Worm (Caenorhabditis elegans) whole organism, L2 larva: Measurements from ENCODE around the gene lgc-56.

Experiments
- C34F6.9 ChIP-seq: fragments of 150-350 bp; optimal IDR thresholded peaks from 2 replicates; lab custom pipeline; 2014; ENCODE audit warnings: missing biosample characterization, missing genetic modification characterization
- F13H6.1 ChIP-seq: sonication (generic microtip); optimal IDR thresholded peaks from 2 replicates; lab custom pipeline; 2016; ENCODE audit warnings: missing genetic modification characterization, missing compliant biosample characterization
- Y55F3AM.14 ChIP-seq: fragments of 200-800 bp; sonication (Bioruptor generic); optimal IDR thresholded peaks from 2 replicates; lab custom pipeline; 2018; ENCODE audit warnings: mild to moderate bottlenecking, missing genetic modification characterization, missing compliant biosample characterization
- ZK546.5 ChIP-seq: sonication (generic microtip); optimal IDR thresholded peaks from 2 replicates; lab custom pipeline; 2017; ENCODE audit warnings: missing biosample characterization, missing genetic modification characterization
- aly-2 ChIP-seq: fragments of 150-350 bp; optimal IDR thresholded peaks from 2 replicates; lab custom pipeline; 2014; ENCODE audit warnings: missing biosample characterization, missing genetic modification characterization
- ama-1 ChIP-seq: fragments of 150-350 bp; optimal IDR thresholded peaks from 2 replicates; lab custom pipeline; 2018; ENCODE audit warnings: inconsistent platforms
- blmp-1 ChIP-seq: sonication (generic microtip); optimal IDR thresholded peaks from 2 replicates; lab custom pipeline; 2017; ENCODE audit warnings: missing genetic modification characterization, mild to moderate bottlenecking, missing compliant biosample characterization, antibody characterized with exemption, moderate library complexity; ENCODE audit not compliant: insufficient read depth
- ceh-82 ChIP-seq: fragments of 150-350 bp; optimal IDR thresholded peaks from 2 replicates; lab custom pipeline; 2014; ENCODE audit warnings: missing biosample characterization, missing genetic modification characterization
- crh-2 ChIP-seq: sonication (generic microtip); optimal IDR thresholded peaks from 2 replicates; lab custom pipeline; 2017; ENCODE audit warnings: missing biosample characterization, missing genetic modification characterization
- egl-27 ChIP-seq: sonication (generic microtip); optimal IDR thresholded peaks from 3 replicates; lab custom pipeline; 2017; ENCODE audit warnings: missing biosample characterization, missing genetic modification reagents, missing genetic modification characterization
- elt-1 ChIP-seq: fragments of 150-350 bp; optimal IDR thresholded peaks from 2 replicates; lab custom pipeline; 2014; ENCODE audit warnings: missing biosample characterization, missing genetic modification characterization
- fos-1 ChIP-seq: fragments of 150-350 bp; optimal IDR thresholded peaks from 2 replicates; lab custom pipeline; 2014; ENCODE audit warnings: missing biosample characterization, missing genetic modification characterization
- gmeb-1 ChIP-seq: fragments of 150-350 bp; optimal IDR thresholded peaks from 2 replicates; lab custom pipeline; 2014; ENCODE audit warnings: missing biosample characterization, missing genetic modification characterization
- lin-11 ChIP-seq: fragments of 150-350 bp; sonication (generic microtip); optimal IDR thresholded peaks from 2 replicates; lab custom pipeline; 2014; ENCODE audit warnings: missing biosample characterization, missing genetic modification characterization, inconsistent platforms, mixed read lengths
- lin-39 ChIP-seq: fragments of 150-350 bp; optimal IDR thresholded peaks from 2 replicates; lab custom pipeline; 2014; ENCODE audit warnings: missing biosample characterization, missing genetic modification reagents, missing genetic modification characterization
- mab-5 ChIP-seq: fragments of 150-350 bp; optimal IDR thresholded peaks from 2 replicates; lab custom pipeline; 2014; ENCODE audit warnings: missing biosample characterization, missing genetic modification characterization
- nhr-12 ChIP-seq: fragments of 150-350 bp; optimal IDR thresholded peaks from 2 replicates; lab custom pipeline; 2014; ENCODE audit warnings: missing biosample characterization, missing genetic modification characterization
- nhr-129 ChIP-seq: fragments of 150-350 bp; optimal IDR thresholded peaks from 2 replicates; lab custom pipeline; 2014; ENCODE audit warnings: missing biosample characterization, missing genetic modification characterization
- nhr-21 ChIP-seq: fragments of 150-350 bp; optimal IDR thresholded peaks from 2 replicates; lab custom pipeline; 2014; ENCODE audit warnings: missing biosample characterization, missing genetic modification characterization
- nhr-237 ChIP-seq: fragments of 150-350 bp; optimal IDR thresholded peaks from 2 replicates; lab custom pipeline; 2014; ENCODE audit warnings: missing biosample characterization, missing genetic modification characterization
- nhr-25 ChIP-seq: fragments of 150-350 bp; sonication (generic microtip); optimal IDR thresholded peaks from 3 replicates; lab custom pipeline; 2014; ENCODE audit warnings: missing biosample characterization, missing genetic modification characterization
- nhr-6 ChIP-seq: fragments of 150-350 bp; optimal IDR thresholded peaks from 2 replicates; lab custom pipeline; 2014; ENCODE audit warnings: missing biosample characterization, missing genetic modification characterization
- nhr-77 ChIP-seq: fragments of 150-350 bp; optimal IDR thresholded peaks from 2 replicates; lab custom pipeline; 2014; ENCODE audit warnings: missing biosample characterization, missing genetic modification characterization
- peb-1 ChIP-seq: fragments of 150-350 bp; optimal IDR thresholded peaks from 2 replicates; lab custom pipeline; 2014; ENCODE audit warnings: missing biosample characterization, missing genetic modification characterization
- sem-4 ChIP-seq: fragments of 150-350 bp; optimal IDR thresholded peaks from 2 replicates; lab custom pipeline; 2014; ENCODE audit warnings: missing biosample characterization, missing genetic modification reagents, missing genetic modification characterization
- skn-1 ChIP-seq: sonication (generic microtip); optimal IDR thresholded peaks from 2 replicates; lab custom pipeline; 2017; ENCODE audit warnings: missing biosample characterization, missing genetic modification characterization
- sma-9 ChIP-seq, 2 experiments: fragments of 150-350 bp in 1 of 2; sonication (generic microtip) in 1 of 2; optimal IDR thresholded peaks; 2 replicates each; lab custom pipeline; 2014 to 2016; ENCODE audit warnings: missing genetic modification characterization in 2 of 2, mild to moderate bottlenecking in 1 of 2, missing biosample characterization in 1 of 2, missing compliant biosample characterization in 1 of 2, missing genetic modification reagents in 1 of 2, moderate library complexity in 1 of 2
- unc-55 ChIP-seq: fragments of 150-350 bp; sonication (generic microtip); optimal IDR thresholded peaks from 3 replicates; lab custom pipeline; 2014; ENCODE audit warnings: missing biosample characterization, missing genetic modification reagents, missing genetic modification characterization
- unc-62 ChIP-seq: fragments of 150-350 bp; optimal IDR thresholded peaks from 2 replicates; lab custom pipeline; 2014; ENCODE audit warnings: missing biosample characterization, missing genetic modification reagents, missing genetic modification characterization
- zag-1 ChIP-seq: fragments of 150-350 bp; optimal IDR thresholded peaks from 2 replicates; lab custom pipeline; 2014; ENCODE audit warnings: missing biosample characterization, missing genetic modification characterization
- ztf-1 ChIP-seq: fragments of 200-800 bp; sonication (Bioruptor generic); conservative IDR thresholded peaks from 2 replicates; pipeline ENCODE4 v1.3.6; 2022; ENCODE audit warnings: missing genetic modification characterization, missing compliant biosample characterization
- ztf-11 ChIP-seq: sonication (generic microtip); optimal IDR thresholded peaks from 2 replicates; lab custom pipeline; 2017; ENCODE audit warnings: missing biosample characterization, missing genetic modification characterization
- ztf-4 ChIP-seq: fragments of 150-350 bp; optimal IDR thresholded peaks from 2 replicates; lab custom pipeline; 2014; ENCODE audit warnings: missing biosample characterization, missing genetic modification characterization

lgc-56 gene

DNA sequence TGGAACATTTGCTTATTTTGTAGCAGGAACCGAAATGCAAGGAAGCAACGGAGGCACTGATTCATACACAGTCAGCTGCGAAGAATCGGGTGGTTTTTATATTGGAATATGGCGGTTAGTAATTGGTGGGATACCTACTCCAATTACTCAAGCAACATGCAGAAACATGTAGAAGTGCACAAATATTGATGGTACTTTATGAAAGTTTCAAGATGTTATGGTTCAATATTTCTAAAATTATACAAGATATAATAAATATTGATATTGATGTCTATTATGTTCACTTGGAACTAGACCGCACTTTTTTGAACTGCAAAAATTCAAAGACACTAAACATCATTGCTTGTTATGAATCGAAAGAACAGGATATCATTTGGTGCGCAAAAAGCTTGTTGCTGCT lies 36.2 kb upstream of the lgc-56 start, which contains the start of gene C04G6.13:
Gene C04G6.13, plus strand, starts transcription at position 301 of the 400 bp plus-strand sequence.
- TF ChIP-seq fos-1 (tag; lab: Kevin White, UChicago) (no peak), nhr-77 (tag; lab: Kevin White, UChicago) (no peak)

DNA sequence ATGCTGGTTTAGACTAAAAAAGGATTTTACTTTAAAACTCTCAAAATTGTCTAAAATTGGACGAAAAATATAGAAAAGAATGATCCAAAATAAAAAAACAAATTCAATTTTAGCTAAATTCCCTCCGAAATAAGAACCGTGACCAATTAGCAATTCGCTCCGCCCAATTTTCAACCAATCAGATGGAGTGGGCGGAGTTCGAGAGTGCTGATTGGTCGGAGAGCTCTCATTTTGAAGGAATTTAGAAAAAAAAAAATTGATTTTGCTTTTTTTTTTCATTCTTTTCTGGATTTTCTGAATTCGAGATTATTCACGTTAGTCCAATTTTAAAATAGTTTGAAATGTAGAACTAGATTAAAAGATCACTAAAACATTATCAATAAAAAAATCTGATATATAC lies 31.1 kb upstream of the lgc-56 start:
- no peak for TF ChIP-seq sem-4
- TF ChIP-seq lin-11 (tag; lab: Kevin White, UChicago), result no peak
- no peak for TF ChIP-seq egl-27 (tag; lab: Kevin White, UChicago)

DNA sequence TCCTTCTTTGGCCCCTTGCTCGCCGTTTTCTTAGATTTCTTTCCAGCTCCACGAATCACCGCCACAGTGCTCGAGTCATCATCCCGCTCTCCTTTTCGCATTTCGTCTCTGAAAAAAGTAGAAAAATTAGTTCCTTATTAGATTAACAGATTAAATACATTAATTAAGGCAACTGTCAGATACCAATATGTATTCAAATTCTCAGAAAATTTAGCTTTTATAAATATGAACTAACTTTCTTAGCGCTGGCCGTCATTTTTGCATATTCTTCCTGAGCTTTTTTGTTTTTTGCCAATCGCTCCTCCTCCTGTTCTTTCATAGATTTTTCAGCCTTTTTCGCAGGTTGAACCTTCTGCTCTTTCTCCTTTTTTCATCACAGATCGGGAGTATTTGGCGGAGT lies 30.5 kb upstream of the lgc-56 start, which contains the start of gene C04G6.6:
Gene C04G6.6, minus strand, starts transcription at position 101 of the 400 bp plus-strand sequence.
- TF ChIP-seq nhr-237 (tag; lab: Kevin White, UChicago) (no peak), aly-2 (tag; lab: Kevin White, UChicago) (no peak), elt-1 (tag; lab: Kevin White, UChicago) (no peak), Y55F3AM.14 (no peak), nhr-12 (no peak), nhr-129 (tag; lab: Kevin White, UChicago) (no peak)

DNA sequence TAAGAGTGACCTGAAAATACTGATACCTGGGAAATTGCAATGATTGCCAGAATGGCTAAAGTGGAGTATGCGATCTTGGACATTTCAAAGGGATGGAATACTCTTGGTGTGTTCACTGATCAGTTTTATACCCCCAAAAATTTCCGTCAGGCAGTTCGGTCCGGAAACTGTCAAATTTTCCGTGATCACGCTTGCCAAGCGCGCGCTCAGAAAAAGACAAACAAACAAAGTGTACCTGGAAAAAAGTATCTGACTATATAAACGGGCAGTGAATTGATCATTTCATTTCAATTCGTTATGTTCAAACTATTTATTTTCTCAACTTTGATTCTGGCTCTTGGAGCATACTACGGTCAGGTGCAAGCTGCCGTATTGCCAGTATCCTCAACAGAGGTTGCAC lies 28.5 kb upstream of the lgc-56 start, which contains the start of the genes idpb-3 and idpb-1:
Gene idpb-3, minus strand, starts transcription at position 101 of the 400 bp plus-strand sequence.
Gene idpb-1, plus strand, starts transcription at position 284 of the 400 bp plus-strand sequence.
- TF ChIP-seq unc-55 (GFP tag; lab: Kevin White, UChicago), result no peak
- no peak for TF ChIP-seq fos-1 (tag; lab: Kevin White, UChicago)
- TF ChIP-seq F13H6.1 (tag; lab: Kevin White, UChicago), result no peak
- TF ChIP-seq gmeb-1 (tag; lab: Kevin White, UChicago), result no peak
- no peak for TF ChIP-seq ceh-82 (tag; lab: Kevin White, UChicago)
- TF ChIP-seq lin-39 (tag; lab: Kevin White, UChicago), result no peak
- TF ChIP-seq unc-62, result no peak
- no peak for TF ChIP-seq elt-1 (tag; lab: Kevin White, UChicago)
- TF ChIP-seq mab-5, result no peak
- no peak for TF ChIP-seq ztf-4
- TF ChIP-seq ztf-1 (GFP tag; lab: Robert Waterston, UW), result no peak
- TF ChIP-seq nhr-21, result no peak
- no peak for TF ChIP-seq skn-1 (tag; lab: Kevin White, UChicago)
- TF ChIP-seq nhr-129 (tag; lab: Kevin White, UChicago), result no peak
- no peak for TF ChIP-seq peb-1 (tag; lab: Kevin White, UChicago)
- TF ChIP-seq blmp-1, result no peak
- TF ChIP-seq sma-9 (GFP tag; optimal IDR thresholded peaks at IDR 0.05; lab: Kevin White, UChicago), result no peak
- TF ChIP-seq sma-9 (tag; optimal IDR thresholded peaks at IDR 0.05; lab: Kevin White, UChicago), result no peak
- TF ChIP-seq ama-1, result no peak
- no peak for TF ChIP-seq zag-1 (tag; lab: Kevin White, UChicago)

DNA sequence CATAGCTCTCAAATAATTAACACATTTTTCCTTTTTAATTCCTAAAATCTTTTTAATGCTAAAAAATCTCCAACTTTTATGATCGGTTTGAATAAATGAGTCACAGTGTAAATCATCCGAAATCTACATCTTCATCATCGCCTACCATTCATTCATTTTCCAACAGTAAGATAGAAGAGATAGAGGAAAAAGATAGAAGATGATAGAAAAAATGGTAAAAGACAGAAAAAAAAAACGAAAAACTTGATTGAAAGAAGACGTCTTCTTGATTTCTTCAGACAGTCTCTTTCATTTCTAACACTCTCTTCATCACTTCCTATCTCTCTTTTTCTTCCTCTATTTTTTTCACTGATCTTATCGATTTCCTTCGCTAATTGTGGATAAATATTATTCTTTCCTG lies 27.0 kb upstream of the lgc-56 start:
- TF ChIP-seq ZK546.5 (tag; lab: Kevin White, UChicago) (no peak), fos-1 (tag; lab: Kevin White, UChicago) (peak; percentile 34), nhr-25 (tag; lab: Kevin White, UChicago) (no peak), mab-5 (no peak), C34F6.9 (no peak), blmp-1 (peak; percentile 46), nhr-237 (tag; lab: Kevin White, UChicago) (no peak), nhr-6 (tag; lab: Kevin White, UChicago) (no peak), crh-2 (tag; lab: Kevin White, UChicago) (no peak), zag-1 (tag; lab: Kevin White, UChicago) (no peak), ceh-82 (tag; lab: Kevin White, UChicago) (no peak), Y55F3AM.14 (no peak), gmeb-1 (tag; lab: Kevin White, UChicago) (no peak), ztf-11 (tag; lab: Kevin White, UChicago) (no peak), nhr-129 (tag; lab: Kevin White, UChicago) (no peak), peb-1 (tag; lab: Kevin White, UChicago) (no peak)
- TF ChIP-seq, all 48 proteins: peak for 2
